Worm (Caenorhabditis elegans) whole organism, L4 larva: ENCODE data around the gene fipr-16.

ENCODE experiments used
- F10B5.3 ChIP-seq: sonication (generic microtip); optimal IDR thresholded peaks from 2 replicates; lab custom pipeline; 2016; ENCODE audit warnings: mild to moderate bottlenecking, missing genetic modification characterization, missing compliant biosample characterization
- F37D6.2 ChIP-seq: sonication (generic microtip); optimal IDR thresholded peaks from 2 replicates; lab custom pipeline; 2016; ENCODE audit warnings: mild to moderate bottlenecking, missing genetic modification characterization, missing compliant biosample characterization
- R02D3.7 ChIP-seq: fragments of 150-350 bp; sonication (generic microtip); optimal IDR thresholded peaks from 3 replicates; lab custom pipeline; 2014; ENCODE audit warnings: missing biosample characterization, missing genetic modification characterization
- T20F7.1 ChIP-seq: fragments of 200-800 bp; sonication (Bioruptor generic); optimal IDR thresholded peaks from 2 replicates; lab custom pipeline; 2018; ENCODE audit warnings: mild to moderate bottlenecking, missing genetic modification characterization, missing compliant biosample characterization
- ZK546.5 ChIP-seq, 2 experiments: sonication (generic microtip); optimal IDR thresholded peaks; 2 replicates each; lab custom pipeline; 2017; ENCODE audit warnings: missing biosample characterization in 2 of 2, missing genetic modification characterization in 2 of 2
- ceh-28 ChIP-seq: fragments of 150-350 bp; optimal IDR thresholded peaks from 2 replicates; lab custom pipeline; 2014; ENCODE audit warnings: missing biosample characterization, missing genetic modification reagents, missing genetic modification characterization
- ctbp-1 ChIP-seq: fragments of 200-800 bp; sonication (Bioruptor generic); IDR thresholded peaks from 2 replicates; pipeline ENCODE4 v1.3.6; 2022; ENCODE audit warnings: missing genetic modification reagents, missing genetic modification characterization, missing compliant biosample characterization
- daf-19 ChIP-seq: fragments of 200-800 bp; sonication (Bioruptor generic); conservative IDR thresholded peaks from 2 replicates; pipeline ENCODE4 v1.3.6; 2022; ENCODE audit warnings: missing genetic modification characterization, missing compliant biosample characterization
- dpl-1 ChIP-seq: fragments of 150-350 bp; optimal IDR thresholded peaks from 2 replicates; lab custom pipeline; 2014; ENCODE audit warnings: missing biosample characterization, missing genetic modification reagents, missing genetic modification characterization
- fkh-10 ChIP-seq: fragments of 150-350 bp; optimal IDR thresholded peaks from 2 replicates; lab custom pipeline; 2014; ENCODE audit warnings: missing biosample characterization, missing genetic modification reagents, missing genetic modification characterization
- hlh-30 ChIP-seq: sonication (generic microtip); optimal IDR thresholded peaks from 2 replicates; lab custom pipeline; 2017; ENCODE audit warnings: antibody characterized with exemption, mild to moderate bottlenecking, missing genetic modification characterization, missing compliant biosample characterization; ENCODE audit not compliant: insufficient read depth
- hmg-1.1 ChIP-seq: fragments of 200-800 bp; sonication (Bioruptor generic); IDR thresholded peaks from 2 replicates; pipeline ENCODE4 v1.3.6; 2022; ENCODE audit warnings: missing genetic modification reagents, missing genetic modification characterization, missing compliant biosample characterization
- jun-1 ChIP-seq: fragments of 150-350 bp; optimal IDR thresholded peaks from 2 replicates; lab custom pipeline; 2014; ENCODE audit warnings: missing biosample characterization, missing genetic modification reagents, missing genetic modification characterization
- lim-7 ChIP-seq: fragments of 200-800 bp; sonication (Bioruptor generic); IDR thresholded peaks from 2 replicates; pipeline ENCODE4 v1.3.6; 2022; ENCODE audit warnings: missing genetic modification characterization, missing compliant biosample characterization
- lin-13 ChIP-seq: fragments of 150-350 bp; optimal IDR thresholded peaks from 2 replicates; lab custom pipeline; 2014; ENCODE audit warnings: missing biosample characterization, missing genetic modification reagents, missing genetic modification characterization
- lin-38 ChIP-seq: fragments of 200-800 bp; sonication (Bioruptor generic); IDR thresholded peaks from 2 replicates; pipeline ENCODE4 v1.3.6; 2022; ENCODE audit warnings: missing genetic modification reagents, missing genetic modification characterization, missing compliant biosample characterization
- lir-3 ChIP-seq: sonication (generic microtip); optimal IDR thresholded peaks from 2 replicates; lab custom pipeline; 2016; ENCODE audit warnings: mild to moderate bottlenecking, missing genetic modification characterization, missing compliant biosample characterization
- lsy-2 ChIP-seq, 2 experiments: fragments of 150-350 bp in 1 of 2; sonication (generic microtip) in 1 of 2; optimal IDR thresholded peaks; 2 replicates each; lab custom pipeline; 2014 to 2017; ENCODE audit warnings: missing biosample characterization in 2 of 2, missing genetic modification characterization in 2 of 2
- madf-9 ChIP-seq: fragments of 200-800 bp; sonication (Bioruptor generic); conservative IDR thresholded peaks from 2 replicates; pipeline ENCODE4 v1.3.6; 2022; ENCODE audit warnings: missing genetic modification reagents, missing genetic modification characterization, missing compliant biosample characterization
- mdt-29 ChIP-seq: fragments of 200-800 bp; sonication (Bioruptor generic); IDR thresholded peaks from 2 replicates; pipeline ENCODE4 v1.3.6; 2022; ENCODE audit warnings: missing genetic modification reagents, missing genetic modification characterization, missing compliant biosample characterization
- mep-1 ChIP-seq: fragments of 150-350 bp; sonication (generic microtip); optimal IDR thresholded peaks from 3 replicates; lab custom pipeline; 2014; ENCODE audit warnings: missing biosample characterization, missing genetic modification characterization
- mes-2 ChIP-seq: sonication (generic microtip); optimal IDR thresholded peaks from 2 replicates; lab custom pipeline; 2016; ENCODE audit warnings: missing genotype, mild to moderate bottlenecking, missing genetic modification characterization, missing compliant biosample characterization; ENCODE audit not compliant: poor library complexity, severe bottlenecking
- nhr-111 ChIP-seq: fragments of 200-800 bp; sonication (Bioruptor generic); optimal IDR thresholded peaks from 2 replicates; lab custom pipeline; 2018; ENCODE audit warnings: mild to moderate bottlenecking, missing genetic modification characterization, missing compliant biosample characterization
- nhr-28 ChIP-seq: fragments of 150-350 bp; optimal IDR thresholded peaks from 2 replicates; lab custom pipeline; 2014; ENCODE audit warnings: missing biosample characterization, missing genetic modification characterization
- nhr-41 ChIP-seq: fragments of 200-800 bp; sonication (Bioruptor generic); IDR thresholded peaks from 2 replicates; pipeline ENCODE4 v1.3.6; 2022; ENCODE audit warnings: missing genetic modification reagents, missing genetic modification characterization, missing compliant biosample characterization
- nhr-6 ChIP-seq: fragments of 150-350 bp; optimal IDR thresholded peaks from 2 replicates; lab custom pipeline; 2014; ENCODE audit warnings: missing biosample characterization, missing genetic modification characterization
- pha-4 ChIP-seq, 2 experiments: fragments of 150-350 bp in 1 of 2; fragments of 200-800 bp in 1 of 2; sonication (Bioruptor generic) in 1 of 2; IDR thresholded peaks in 1 of 2; optimal IDR thresholded peaks in 1 of 2; 2 replicates each; pipeline versions ENCODE4 v1.3.6 to Lab custom; 2014 to 2022; ENCODE audit warnings: missing genetic modification characterization in 2 of 2, missing genetic modification reagents in 2 of 2, missing biosample characterization in 1 of 2, missing compliant biosample characterization in 1 of 2
- rbr-2 ChIP-seq: sonication (generic microtip); optimal IDR thresholded peaks from 2 replicates; lab custom pipeline; 2016; ENCODE audit warnings: missing genotype, missing genetic modification characterization, missing compliant biosample characterization
- set-16 ChIP-seq: fragments of 200-800 bp; sonication (Bioruptor generic); IDR thresholded peaks from 2 replicates; pipeline ENCODE4 v1.3.6; 2022; ENCODE audit warnings: missing genetic modification reagents, missing genetic modification characterization, missing compliant biosample characterization
- skn-1 ChIP-seq: fragments of 150-350 bp; optimal IDR thresholded peaks from 2 replicates; lab custom pipeline; 2014; ENCODE audit warnings: missing biosample characterization, missing genetic modification characterization
- snpc-4 ChIP-seq: fragments of 150-350 bp; optimal IDR thresholded peaks from 2 replicates; lab custom pipeline; 2014; ENCODE audit warnings: missing biosample characterization, missing genetic modification characterization
- spr-1 ChIP-seq: sonication (generic microtip); optimal IDR thresholded peaks from 2 replicates; lab custom pipeline; 2016; ENCODE audit warnings: mild to moderate bottlenecking, missing genetic modification characterization, missing compliant biosample characterization
- tra-1 ChIP-seq: fragments of 200-800 bp; sonication (Bioruptor generic); IDR thresholded peaks from 2 replicates; pipeline ENCODE4 v1.3.6; 2022; ENCODE audit warnings: missing genetic modification reagents, missing genetic modification characterization, missing compliant biosample characterization
- unc-62 ChIP-seq, 3 experiments: fragments of 150-350 bp in 1 of 3; sonication (generic microtip); optimal IDR thresholded peaks in 2 of 3; peaks in 1 of 3; 1 replicate in 1 of 3; 2 replicates in 2 of 3; lab custom pipeline; 2014 to 2017; ENCODE audit warnings: missing biosample characterization in 3 of 3, missing genetic modification characterization in 3 of 3, missing genetic modification reagents in 3 of 3, missing genotype in 1 of 3
- zfp-3 ChIP-seq: fragments of 200-800 bp; sonication (Bioruptor generic); conservative IDR thresholded peaks from 2 replicates; pipeline ENCODE4 v1.3.6; 2022; ENCODE audit warnings: missing genetic modification reagents, missing genetic modification characterization, missing compliant biosample characterization
- zip-11 ChIP-seq: fragments of 200-800 bp; sonication (Bioruptor generic); IDR thresholded peaks from 2 replicates; pipeline ENCODE4 v1.3.6; 2022; ENCODE audit warnings: missing genetic modification characterization, missing compliant biosample characterization
- ztf-7 ChIP-seq: fragments of 150-350 bp; optimal IDR thresholded peaks from 2 replicates; lab custom pipeline; 2014; ENCODE audit warnings: missing biosample characterization, missing genetic modification characterization

fipr-16 gene

DNA sequence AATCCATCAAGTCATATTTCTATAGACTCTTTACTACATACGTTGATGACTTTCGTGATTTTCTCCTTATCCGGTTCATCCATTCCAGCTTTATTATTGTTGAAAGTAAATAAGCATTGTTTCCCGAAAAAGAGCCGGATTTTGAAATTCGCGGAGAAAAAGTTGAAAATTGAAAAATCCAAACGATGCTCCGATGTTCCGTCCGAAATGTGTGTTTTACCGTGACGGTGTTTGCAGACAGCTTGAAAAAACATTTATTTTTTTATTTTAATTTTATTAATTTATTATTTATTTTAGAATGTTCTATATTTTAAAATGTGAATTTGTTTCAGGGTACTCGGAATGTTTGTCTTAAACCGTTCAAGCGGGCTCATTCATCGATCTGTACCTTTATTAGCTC is 40.1 kb upstream of the fipr-16 start, which contains the start of gene dnj-10:
Gene dnj-10 (plus strand): TSS at position 333 of the 400 bp plus-strand sequence.
- TF ChIP-seq mep-1 (tag; lab: Kevin White, UChicago) (no peak), lsy-2 (tag; optimal IDR thresholded peaks at IDR 0.05; lab: Kevin White, UChicago) (peak in 1 of 2 experiments; percentile 84), spr-1 (tag; lab: Kevin White, UChicago) (no peak), zip-11 (no peak), rbr-2 (tag; lab: Kevin White, UChicago) (peak; percentile 8), mdt-29 (GFP tag; lab: Robert Waterston, UW) (no peak), hlh-30 (tag; lab: Kevin White, UChicago) (peak; percentile 18), ztf-7 (no peak), T20F7.1 (GFP tag; lab: Kevin White, UChicago) (peak; percentile 95), tra-1 (GFP tag; lab: Robert Waterston, UW) (no peak), hmg-1.1 (0 out of 2 replicates have a peak, but pooled peaks have one; percentile 8), skn-1 (tag; lab: Kevin White, UChicago) (no peak), F10B5.3 (tag; lab: Kevin White, UChicago) (no peak), jun-1 (tag; lab: Kevin White, UChicago) (no peak), R02D3.7 (no peak), ZK546.5 (tag; optimal IDR thresholded peaks at IDR 0.05; lab: Kevin White, UChicago) (no peak), ceh-28 (tag; lab: Kevin White, UChicago) (no peak), nhr-28 (tag; lab: Kevin White, UChicago) (peak; percentile 25), snpc-4 (tag; lab: Kevin White, UChicago) (no peak), mes-2 (tag; lab: Kevin White, UChicago) (peak; percentile 69), daf-19 (GFP tag; lab: Robert Waterston, UW) (no peak), nhr-111 (GFP tag; lab: Kevin White, UChicago) (no peak), zfp-3 (GFP tag; lab: Robert Waterston, UW) (no peak), dpl-1 (GFP tag; lab: Kevin White, UChicago) (peak; percentile 92), lim-7 (GFP tag; lab: Robert Waterston, UW) (no peak), ctbp-1 (GFP tag; lab: Robert Waterston, UW) (0 out of 2 replicates have a peak, but pooled peaks have one; percentile 27), nhr-6 (tag; lab: Kevin White, UChicago) (no peak), nhr-41 (GFP tag; lab: Robert Waterston, UW) (no peak), set-16 (GFP tag; lab: Robert Waterston, UW) (no peak), pha-4 (GFP tag; IDR thresholded peaks at IDR 0.05; lab: Robert Waterston, UW) (no peak), pha-4 (tag; optimal IDR thresholded peaks at IDR 0.05; lab: Kevin White, UChicago) (peak; percentile 61), lin-38 (GFP tag; lab: Robert Waterston, UW) (peak; percentile 70), unc-62 (GFP tag; optimal IDR thresholded peaks at IDR 0.05 in 1 of 2; lab: Kevin White, UChicago) (no peak), unc-62 (tag; optimal IDR thresholded peaks at IDR 0.05; lab: Kevin White, UChicago) (no peak)

DNA sequence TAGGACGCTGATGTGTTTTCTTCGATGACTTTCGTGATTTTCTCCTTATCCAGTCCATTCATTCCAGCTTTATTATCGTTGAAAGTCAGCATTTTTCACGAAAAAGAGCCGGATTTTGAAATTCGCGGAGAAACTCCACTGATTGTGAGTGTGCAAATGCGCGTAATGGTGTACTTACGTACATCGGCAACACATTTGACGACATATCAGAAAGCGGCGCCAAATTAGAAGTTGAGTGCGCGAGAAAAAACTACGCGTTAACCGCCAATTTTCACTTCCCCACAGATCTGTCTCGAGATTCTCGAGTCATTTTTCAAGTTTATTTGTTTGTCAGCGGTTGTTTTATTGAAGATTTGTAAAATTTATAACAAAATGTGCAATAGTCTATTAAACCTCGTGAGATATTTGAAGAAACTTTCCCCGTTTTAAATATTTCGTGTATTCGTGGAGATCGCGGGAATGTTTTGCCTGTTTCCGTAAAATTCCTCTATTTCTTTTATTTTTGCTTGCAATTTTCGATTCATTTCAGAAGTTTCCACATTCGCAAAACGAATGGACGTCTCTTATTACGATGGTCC is 37.7 kb upstream of the fipr-16 start, which contains the start of the genes polk-1 and gpr-1:
Gene polk-1 (minus strand): TSS at position 186 of the 578 bp plus-strand sequence.
Gene gpr-1 (plus strand): TSS at position 528 of the 578 bp plus-strand sequence.
- TF ChIP-seq dpl-1 (GFP tag; lab: Kevin White, UChicago) (peak; percentile 72), fkh-10 (GFP tag; lab: Kevin White, UChicago) (no peak), lin-13 (GFP tag; lab: Kevin White, UChicago) (peak; percentile 3), F37D6.2 (tag; lab: Kevin White, UChicago) (no peak), lir-3 (no peak), ctbp-1 (GFP tag; lab: Robert Waterston, UW) (no peak), lin-38 (GFP tag; lab: Robert Waterston, UW) (peak; percentile 54), madf-9 (GFP tag; lab: Robert Waterston, UW) (no peak)
